Fruit fly (Drosophila melanogaster) whole organism, embryonic: ENCODE measurements around the gene Gr64d.

Experiments used
- Ada2b ChIP-seq: fragments of 200-800 bp; sonication (Bioruptor generic); IDR thresholded peaks from 2 replicates; pipeline ENCODE4 v1.3.6; 2022; ENCODE audit warnings: missing biosample characterization, missing genetic modification characterization
- CG13775 ChIP-seq: fragments of 200-800 bp; sonication (Bioruptor generic); optimal IDR thresholded peaks from 3 replicates; lab custom pipeline; 2017; ENCODE audit warnings: missing biosample characterization, mild to moderate bottlenecking, missing genetic modification characterization
- CG14667 ChIP-seq: fragments of 200-800 bp; sonication (Bioruptor generic); IDR thresholded peaks from 2 replicates; pipeline ENCODE4 v1.3.6; 2022; ENCODE audit warnings: missing biosample characterization, missing genetic modification characterization
- CG16813 ChIP-seq: fragments of 200-800 bp; sonication (Bioruptor generic); IDR thresholded peaks from 3 replicates; pipeline ENCODE4 v1.3.6; 2022; ENCODE audit warnings: missing biosample characterization, missing genetic modification characterization; ENCODE audit not compliant: partially characterized antibody
- CG17612 ChIP-seq: fragments of 200-800 bp; sonication (Bioruptor generic); IDR thresholded peaks from 2 replicates; pipeline ENCODE4 v1.3.6; 2022; ENCODE audit warnings: missing biosample characterization, missing genetic modification characterization
- CG18011 ChIP-seq: fragments of 200-800 bp; sonication (Bioruptor generic); optimal IDR thresholded peaks from 2 replicates; lab custom pipeline; 2017; ENCODE audit warnings: missing biosample characterization, missing genetic modification characterization, mild to moderate bottlenecking, moderate library complexity, missing genotype
- CG34224 ChIP-seq: fragments of 200-800 bp; sonication (Bioruptor generic); IDR thresholded peaks from 3 replicates; pipeline ENCODE4 v1.3.6; 2022; ENCODE audit warnings: missing biosample characterization, missing genetic modification characterization; ENCODE audit not compliant: partially characterized antibody
- CG4854 ChIP-seq: fragments of 200-800 bp; sonication (Bioruptor generic); optimal IDR thresholded peaks from 2 replicates; lab custom pipeline; 2016; ENCODE audit warnings: missing biosample characterization, missing genetic modification characterization, inconsistent platforms
- CG5953 ChIP-seq: fragments of 200-800 bp; sonication (Bioruptor generic); IDR thresholded peaks from 2 replicates; pipeline ENCODE4 v1.3.6; 2022; ENCODE audit warnings: missing biosample characterization, missing genetic modification characterization
- CG6689 ChIP-seq: fragments of 200-800 bp; sonication (Bioruptor generic); IDR thresholded peaks from 2 replicates; pipeline ENCODE4 v1.3.6; 2022; ENCODE audit warnings: missing biosample characterization, missing genetic modification characterization
- CG8089 ChIP-seq: fragments of 200-800 bp; sonication (Bioruptor generic); optimal IDR thresholded peaks from 3 replicates; lab custom pipeline; 2016; ENCODE audit warnings: missing biosample characterization, missing genetic modification characterization
- CG8944 ChIP-seq: fragments of 200-800 bp; sonication (Bioruptor generic); optimal IDR thresholded peaks from 3 replicates; lab custom pipeline; 2016; ENCODE audit warnings: missing biosample characterization, missing genetic modification characterization
- CG9215 ChIP-seq: fragments of 200-800 bp; sonication (Bioruptor generic); IDR thresholded peaks from 2 replicates; pipeline ENCODE4 v1.3.6; 2022; ENCODE audit warnings: missing biosample characterization, missing genetic modification characterization
- Doc2 ChIP-seq: fragments of 200-800 bp; sonication (Bioruptor generic); IDR thresholded peaks from 2 replicates; pipeline ENCODE4 v1.3.6; 2022; ENCODE audit warnings: missing biosample characterization, missing genetic modification characterization
- Doc3 ChIP-seq: fragments of 200-800 bp; sonication (Bioruptor generic); IDR thresholded peaks from 3 replicates; pipeline ENCODE4 v1.3.6; 2022; ENCODE audit warnings: missing biosample characterization, missing genetic modification characterization; ENCODE audit not compliant: partially characterized antibody
- Ets97D ChIP-seq: fragments of 200-800 bp; sonication (Bioruptor generic); optimal IDR thresholded peaks from 3 replicates; lab custom pipeline; 2016; ENCODE audit warnings: missing biosample characterization, missing genetic modification characterization
- Fer1 ChIP-seq: fragments of 200-800 bp; sonication (Bioruptor generic); optimal IDR thresholded peaks from 2 replicates; lab custom pipeline; 2017; ENCODE audit warnings: missing biosample characterization, mild to moderate bottlenecking, missing genetic modification characterization
- Fer3 ChIP-seq: fragments of 200-800 bp; sonication (Bioruptor generic); optimal IDR thresholded peaks from 2 replicates; lab custom pipeline; 2018; ENCODE audit warnings: missing biosample characterization, mild to moderate bottlenecking, missing genetic modification characterization, moderate library complexity
- HHEX ChIP-seq: fragments of 200-800 bp; sonication (Bioruptor generic); optimal IDR thresholded peaks from 3 replicates; lab custom pipeline; 2017; ENCODE audit warnings: missing biosample characterization, mild to moderate bottlenecking, missing genetic modification characterization, missing genetic modification reagents
- HmgD ChIP-seq: fragments of 200-800 bp; sonication (Bioruptor generic); optimal IDR thresholded peaks from 3 replicates; lab custom pipeline; 2016; ENCODE audit warnings: missing biosample characterization, missing genetic modification characterization
- Lpt ChIP-seq: fragments of >200 bp; optimal IDR thresholded peaks from 2 replicates; lab custom pipeline; 2018; ENCODE audit warnings: missing biosample characterization, missing genetic modification characterization
- Meics ChIP-seq: fragments of 200-800 bp; sonication (Bioruptor generic); optimal IDR thresholded peaks from 2 replicates; lab custom pipeline; 2017; ENCODE audit warnings: missing biosample characterization, mild to moderate bottlenecking, missing genetic modification characterization
- Mes4 ChIP-seq: fragments of 200-800 bp; sonication (Bioruptor generic); optimal IDR thresholded peaks from 2 replicates; lab custom pipeline; 2016; ENCODE audit warnings: missing biosample characterization, missing genetic modification characterization
- Nf-YA ChIP-seq: fragments of 200-800 bp; sonication (Bioruptor generic); IDR thresholded peaks from 2 replicates; pipeline ENCODE4 v1.3.6; 2022; ENCODE audit warnings: missing biosample characterization, missing genetic modification characterization
- Ptx1 ChIP-seq: fragments of 200-800 bp; sonication (Bioruptor generic); IDR thresholded peaks from 2 replicates; pipeline ENCODE4 v1.3.6; 2022; ENCODE audit warnings: missing biosample characterization, missing genetic modification characterization
- Sry-δ ChIP-seq: fragments of 200-800 bp; sonication (Bioruptor generic); optimal IDR thresholded peaks from 2 replicates; lab custom pipeline; 2016; ENCODE audit warnings: missing biosample characterization, missing genetic modification characterization
- ab ChIP-seq: fragments of 200-800 bp; sonication (Bioruptor generic); optimal IDR thresholded peaks from 2 replicates; lab custom pipeline; 2016; ENCODE audit warnings: missing biosample characterization, missing genetic modification characterization
- amos ChIP-seq: fragments of 200-800 bp; sonication (Bioruptor generic); IDR thresholded peaks from 2 replicates; pipeline ENCODE4 v1.3.6; 2022; ENCODE audit warnings: missing biosample characterization, missing genetic modification characterization; ENCODE audit not compliant: partially characterized antibody
- ap ChIP-seq: fragments of 200-800 bp; sonication (Bioruptor generic); IDR thresholded peaks from 2 replicates; pipeline ENCODE4 v1.3.6; 2022; ENCODE audit warnings: missing biosample characterization, missing genetic modification characterization
- cato ChIP-seq: fragments of 200-800 bp; sonication (Bioruptor generic); optimal IDR thresholded peaks from 2 replicates; lab custom pipeline; 2016; ENCODE audit warnings: missing biosample characterization, missing genetic modification characterization, borderline replicate concordance
- chinmo ChIP-seq: fragments of 200-800 bp; sonication (Bioruptor generic); IDR thresholded peaks from 4 replicates; pipeline ENCODE4 v1.3.6; 2022; ENCODE audit warnings: missing biosample characterization, missing genetic modification characterization; ENCODE audit not compliant: partially characterized antibody
- da ChIP-seq: fragments of 200-800 bp; sonication (Bioruptor generic); optimal IDR thresholded peaks from 2 replicates; lab custom pipeline; 2016; ENCODE audit warnings: missing biosample characterization, missing genetic modification characterization
- dmrt11E ChIP-seq: fragments of 200-800 bp; sonication (Bioruptor generic); optimal IDR thresholded peaks from 3 replicates; lab custom pipeline; 2018; ENCODE audit warnings: missing biosample characterization, mild to moderate bottlenecking, missing genetic modification characterization, moderate library complexity
- fd64A ChIP-seq: fragments of 200-800 bp; sonication (Bioruptor generic); optimal IDR thresholded peaks from 3 replicates; lab custom pipeline; 2018; ENCODE audit warnings: missing biosample characterization, mild to moderate bottlenecking, missing genetic modification characterization
- gcm ChIP-seq: fragments of 200-800 bp; sonication (Bioruptor generic); optimal IDR thresholded peaks from 2 replicates; lab custom pipeline; 2019; ENCODE audit warnings: missing biosample characterization, mild to moderate bottlenecking, missing genetic modification characterization, moderate library complexity
- grn ChIP-seq: fragments of 200-800 bp; sonication (Bioruptor generic); optimal IDR thresholded peaks from 3 replicates; lab custom pipeline; 2017; ENCODE audit warnings: missing biosample characterization, missing genetic modification characterization
- hbn ChIP-seq: fragments of 200-800 bp; sonication (Bioruptor generic); IDR thresholded peaks from 2 replicates; pipeline ENCODE4 v1.3.6; 2022; ENCODE audit warnings: missing biosample characterization, missing genetic modification characterization; ENCODE audit not compliant: partially characterized antibody
- her ChIP-seq: fragments of 200-800 bp; sonication (Bioruptor generic); optimal IDR thresholded peaks from 2 replicates; lab custom pipeline; 2016; ENCODE audit warnings: missing biosample characterization, missing genetic modification characterization
- jing ChIP-seq: fragments of 200-800 bp; sonication (Bioruptor generic); optimal IDR thresholded peaks from 2 replicates; lab custom pipeline; 2018; ENCODE audit warnings: missing biosample characterization, mild to moderate bottlenecking, missing genetic modification characterization
- ken ChIP-seq: fragments of 200-800 bp; sonication (Bioruptor generic); IDR thresholded peaks from 3 replicates; pipeline ENCODE4 v1.3.6; 2022; ENCODE audit warnings: missing biosample characterization, missing genetic modification characterization
- kni ChIP-seq: fragments of 200-800 bp; sonication (Bioruptor generic); optimal IDR thresholded peaks from 3 replicates; lab custom pipeline; 2017; ENCODE audit warnings: mild to moderate bottlenecking, missing biosample characterization, missing genetic modification reagents, missing genetic modification characterization
- maf-S ChIP-seq: fragments of 200-800 bp; sonication (Bioruptor generic); optimal IDR thresholded peaks from 2 replicates; lab custom pipeline; 2016; ENCODE audit warnings: missing biosample characterization, missing genetic modification characterization
- nerfin-2 ChIP-seq: fragments of 200-800 bp; sonication (Bioruptor generic); IDR thresholded peaks from 2 replicates; pipeline ENCODE4 v1.3.6; 2022; ENCODE audit warnings: missing biosample characterization, missing genetic modification characterization; ENCODE audit not compliant: partially characterized antibody
- prd ChIP-seq, 3 experiments: fragments of >200 bp in 2 of 3; fragments of 200-800 bp in 1 of 3; sonication (Bioruptor generic) in 1 of 3; optimal IDR thresholded peaks in 2 of 3; IDR thresholded peaks in 1 of 3; 2 replicates in 2 of 3; 3 replicates in 1 of 3; pipeline versions ENCODE4 v1.3.6 to Lab custom; 2017 to 2022; ENCODE audit warnings: missing biosample characterization in 1 of 3, missing genetic modification characterization in 1 of 3
- pros ChIP-seq: fragments of 200-800 bp; sonication (Bioruptor generic); optimal IDR thresholded peaks from 3 replicates; lab custom pipeline; 2019; ENCODE audit warnings: missing biosample characterization, mild to moderate bottlenecking, missing genetic modification characterization, moderate library complexity
- psq ChIP-seq: fragments of 200-800 bp; sonication (Bioruptor generic); optimal IDR thresholded peaks from 2 replicates; lab custom pipeline; 2017; ENCODE audit warnings: missing biosample characterization, missing genetic modification characterization
- pum ChIP-seq: fragments of 200-800 bp; sonication (Bioruptor generic); optimal IDR thresholded peaks from 2 replicates; lab custom pipeline; 2016; ENCODE audit warnings: missing biosample characterization, missing genetic modification characterization
- sr ChIP-seq: fragments of 200-800 bp; sonication (Bioruptor generic); IDR thresholded peaks from 3 replicates; pipeline ENCODE4 v1.3.6; 2022; ENCODE audit warnings: missing biosample characterization, missing genetic modification characterization
- twi ChIP-seq: fragments of 200-800 bp; optimal IDR thresholded peaks from 2 replicates; lab custom pipeline; 2019; ENCODE audit warnings: missing biosample characterization, mild to moderate bottlenecking, missing genetic modification characterization, moderate library complexity
- z ChIP-seq: fragments of 200-800 bp; sonication (Bioruptor generic); IDR thresholded peaks from 3 replicates; pipeline ENCODE4 v1.3.6; 2022; ENCODE audit warnings: missing biosample characterization, missing genetic modification characterization

Gene Gr64d

dm6 chr3L:4021260-4021831, 10.5 kb upstream of the Gr64d start, which contains the start of gene Mul1 (continued):
- TF ChIP-seq CG8944 (GFP tag; lab: Kevin White, UChicago) (no peak), prd (optimal IDR thresholded peaks at IDR 0.05; lab: Kevin White, UChicago) (no peak), prd (GFP tag; IDR thresholded peaks at IDR 0.05; lab: Robert Waterston, UW) (no peak), Fer1 (no peak), CG8089 (GFP tag; lab: Kevin White, UChicago) (no peak), z (GFP tag; lab: Robert Waterston, UW) (no peak), cato (GFP tag; lab: Kevin White, UChicago) (no peak), twi (tag; lab: Kevin White, UChicago) (peak; percentile 33), pum (GFP tag; lab: Kevin White, UChicago) (no peak), CG17612 (GFP tag; lab: Robert Waterston, UW) (no peak), CG6689 (GFP tag; lab: Robert Waterston, UW) (no peak), amos (GFP tag; lab: Robert Waterston, UW) (peak; percentile 38; the same call in 1 of the 2 replicates), CG4854 (GFP tag; lab: Kevin White, UChicago) (no peak), dmrt11E (no peak), ab (GFP tag; lab: Kevin White, UChicago) (no peak), da (GFP tag; lab: Kevin White, UChicago) (no peak), hbn (GFP tag; lab: Robert Waterston, UW) (0 out of 2 replicates have a peak, but pooled peaks have one; percentile 17), ap (GFP tag; lab: Robert Waterston, UW) (no peak), Ets97D (GFP tag; lab: Kevin White, UChicago) (peak; percentile 43), Ada2b (GFP tag; lab: Robert Waterston, UW) (no peak), Ptx1 (GFP tag; lab: Robert Waterston, UW) (no peak), nerfin-2 (GFP tag; lab: Robert Waterston, UW) (no peak), sr (GFP tag; lab: Robert Waterston, UW) (no peak), jing (no peak), Sry-δ (GFP tag; lab: Kevin White, UChicago) (peak; percentile 6), Doc3 (GFP tag; lab: Robert Waterston, UW) (no peak), CG16813 (GFP tag; lab: Robert Waterston, UW) (no peak), gcm (GFP tag; lab: Kevin White, UChicago) (no peak), Fer3 (tag; lab: Kevin White, UChicago) (no peak), Lpt (GFP tag; lab: Kevin White, UChicago) (no peak), maf-S (GFP tag; lab: Kevin White, UChicago) (no peak), her (GFP tag; lab: Kevin White, UChicago) (no peak), pros (GFP tag; lab: Kevin White, UChicago) (no peak), psq (GFP tag; lab: Kevin White, UChicago) (no peak), CG9215 (GFP tag; lab: Robert Waterston, UW) (no peak), HmgD (GFP tag; lab: Kevin White, UChicago) (no peak), Nf-YA (GFP tag; lab: Robert Waterston, UW) (no peak), CG34224 (peak; percentile 15; the same call in 1 of the 3 replicates), chinmo (GFP tag; lab: Robert Waterston, UW) (no peak), CG18011 (GFP tag; lab: Kevin White, UChicago) (no peak), HHEX (no peak), Meics (GFP tag; lab: Kevin White, UChicago) (no peak), CG13775 (no peak), Mes4 (GFP tag; lab: Kevin White, UChicago) (no peak), Doc2 (no peak), CG14667 (no peak), CG5953 (GFP tag; lab: Robert Waterston, UW) (no peak), kni (GFP tag; lab: Kevin White, UChicago) (no peak), ken (no peak), grn (GFP tag; lab: Kevin White, UChicago) (no peak), fd64A (no peak)
